Worm (Caenorhabditis elegans) whole organism, L4/young adult: Measurements from ENCODE around the gene F38A6.4.

Experiments used
- W03F9.2 ChIP-seq: fragments of 150-350 bp; optimal IDR thresholded peaks from 2 replicates; lab custom pipeline; 2014; ENCODE audit warnings: missing biosample characterization, missing genetic modification characterization
- dao-5 ChIP-seq: sonication (generic microtip); optimal IDR thresholded peaks from 2 replicates; lab custom pipeline; 2016; ENCODE audit warnings: missing genotype, missing genetic modification characterization, moderate library complexity, missing compliant biosample characterization
- him-1 ChIP-seq: sonication (generic microtip); optimal IDR thresholded peaks from 2 replicates; lab custom pipeline; 2016; ENCODE audit warnings: missing genotype, missing genetic modification reagents, missing genetic modification characterization, missing compliant biosample characterization

The F38A6.4 gene

ce11 chrV:20775269-20775668 is at the start of gene F38A6.4:
Gene F38A6.4 (minus strand): TSS chrV:20775369.
- no peak for TF ChIP-seq W03F9.2
- TF ChIP-seq him-1 (tag; lab: Kevin White, UChicago): no peak

ce11 chrV:20820033-20820432 is 44.9 kb upstream of the F38A6.4 start, which contains the start of gene T03D8.6:
Gene T03D8.6 (minus strand): TSS chrV:20820330.
- TF ChIP-seq dao-5 (no peak), W03F9.2 (no peak), him-1 (tag; lab: Kevin White, UChicago) (no peak)

ce11 chrV:20815842-20816241 is 40.7 kb upstream of the F38A6.4 start, which contains the start of gene sshk-1:
Gene sshk-1 (plus strand): TSS chrV:20816142.
- TF ChIP-seq W03F9.2: no peak
- no peak for TF ChIP-seq dao-5
- no peak for TF ChIP-seq him-1 (tag; lab: Kevin White, UChicago)

DNA sequence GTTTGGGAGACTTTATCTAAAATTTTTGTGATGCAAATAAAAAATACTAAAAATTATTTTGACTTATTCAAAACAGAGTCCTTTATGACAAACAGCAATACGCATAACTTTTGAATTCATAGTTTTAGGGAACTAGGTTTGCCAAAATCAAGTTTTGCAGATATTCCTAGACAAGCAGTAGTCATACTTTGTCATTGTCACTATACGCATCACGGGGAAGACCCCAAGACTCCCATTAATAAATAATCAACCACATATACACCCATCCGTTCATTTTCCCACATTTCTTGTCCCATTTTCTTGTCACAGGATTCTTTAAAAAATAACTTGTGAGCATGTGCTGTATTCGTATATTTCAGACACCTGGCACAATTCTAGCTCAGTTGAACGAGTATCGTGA is 39.3 kb upstream of the F38A6.4 start, which contains the start of gene Y44A6D.7:
Gene Y44A6D.7, plus strand, starts transcription at position 301 of the 400 bp plus-strand sequence.
- TF ChIP-seq dao-5: no peak
- TF ChIP-seq him-1 (tag; lab: Kevin White, UChicago): no peak
- TF ChIP-seq W03F9.2: no peak

ce11 chrV:20813646-20814045 is 38.5 kb upstream of the F38A6.4 start:
- TF ChIP-seq W03F9.2 (no peak), dao-5 (no peak), him-1 (tag; lab: Kevin White, UChicago) (no peak)

- TF ChIP-seq W03F9.2: no peak
- TF ChIP-seq dao-5: no peak
- TF ChIP-seq him-1 (tag; lab: Kevin White, UChicago): no peak
Measured at ce11 chrV:20807038-20807437, 31.9 kb upstream of the F38A6.4 start, which contains the start of gene Y44A6D.6. Gene Y44A6D.6 (plus strand): TSS chrV:20807338.

DNA sequence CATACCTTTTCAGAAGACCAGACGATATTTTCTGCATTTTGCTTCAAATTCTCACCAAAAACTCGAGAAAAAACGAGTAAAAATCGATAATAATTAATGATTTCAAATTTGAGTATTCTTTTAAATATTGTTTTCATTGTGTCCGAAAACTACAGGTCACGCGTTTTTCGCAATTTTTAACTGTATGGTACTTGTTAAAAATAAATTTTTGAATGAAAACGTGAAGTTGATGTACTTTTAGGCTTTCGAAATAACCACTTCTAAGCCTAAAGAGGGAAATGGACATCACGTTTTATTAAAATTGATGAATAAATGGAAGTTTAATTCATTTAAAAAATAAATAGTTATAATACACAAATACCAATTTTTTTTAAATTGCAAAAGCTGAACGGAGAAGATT is 27.7 kb upstream of the F38A6.4 start, which contains the start of gene Y44A6D.5:
Gene Y44A6D.5, minus strand, starts transcription at position 101 of the 400 bp plus-strand sequence.
- TF ChIP-seq dao-5: no peak
- TF ChIP-seq W03F9.2: no peak
- TF ChIP-seq him-1 (tag; lab: Kevin White, UChicago): no peak

- no peak for TF ChIP-seq W03F9.2
- no peak for TF ChIP-seq dao-5
- no peak for TF ChIP-seq him-1 (tag; lab: Kevin White, UChicago)
Measured at ce11 chrV:20797918-20798317, 22.7 kb upstream of the F38A6.4 start, which contains the start of gene sdf-9. Gene sdf-9 (plus strand): TSS chrV:20798218.

ce11 chrV:20793761-20794160 is 18.6 kb upstream of the F38A6.4 start:
- TF ChIP-seq W03F9.2: no peak
- TF ChIP-seq dao-5: no peak
- TF ChIP-seq him-1 (tag; lab: Kevin White, UChicago): no peak

- no peak for TF ChIP-seq W03F9.2
- no peak for TF ChIP-seq dao-5
- no peak for TF ChIP-seq him-1 (tag; lab: Kevin White, UChicago)
Measured at ce11 chrV:20792371-20792890, 17.3 kb upstream of the F38A6.4 start, which contains the start of gene Y44A6D.3. Gene Y44A6D.3 (minus strand): TSS chrV:20792421.

ce11 chrV:20790616-20791015 is 15.4 kb upstream of the F38A6.4 start:
- no peak for TF ChIP-seq him-1 (tag; lab: Kevin White, UChicago)
- TF ChIP-seq dao-5: no peak
- TF ChIP-seq W03F9.2: no peak

- no peak for TF ChIP-seq W03F9.2
- no peak for TF ChIP-seq him-1 (tag; lab: Kevin White, UChicago)
- TF ChIP-seq dao-5: no peak
Measured at ce11 chrV:20790011-20790410, 14.8 kb upstream of the F38A6.4 start, which contains the start of gene Y44A6D.1. Gene Y44A6D.1 (minus strand): TSS chrV:20790033.

DNA sequence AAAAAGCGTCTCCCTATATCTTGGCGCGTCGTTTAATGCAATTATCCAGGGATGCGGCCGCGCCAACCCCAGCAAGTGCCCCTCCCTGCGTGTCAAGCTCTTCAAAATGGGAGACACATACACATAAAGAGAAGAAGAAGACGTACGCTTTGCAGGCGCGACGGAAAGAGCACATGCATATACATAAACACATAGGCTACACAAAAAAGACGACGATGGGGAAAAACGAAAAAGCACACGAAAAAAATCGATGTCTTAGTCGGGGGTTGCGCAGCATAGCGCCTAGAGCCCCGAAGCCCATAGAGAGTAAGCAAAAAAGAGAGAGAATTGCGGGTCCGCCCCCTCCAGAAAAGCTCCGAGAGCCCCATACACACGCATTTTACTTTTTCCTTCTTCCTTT is 13.9 kb upstream of the F38A6.4 start, which contains the start of gene tpan-1:
Gene tpan-1, plus strand, starts transcription at position 398 of the 400 bp plus-strand sequence.
- no peak for TF ChIP-seq dao-5
- peak; percentile 94 for TF ChIP-seq him-1 (tag; lab: Kevin White, UChicago)

DNA sequence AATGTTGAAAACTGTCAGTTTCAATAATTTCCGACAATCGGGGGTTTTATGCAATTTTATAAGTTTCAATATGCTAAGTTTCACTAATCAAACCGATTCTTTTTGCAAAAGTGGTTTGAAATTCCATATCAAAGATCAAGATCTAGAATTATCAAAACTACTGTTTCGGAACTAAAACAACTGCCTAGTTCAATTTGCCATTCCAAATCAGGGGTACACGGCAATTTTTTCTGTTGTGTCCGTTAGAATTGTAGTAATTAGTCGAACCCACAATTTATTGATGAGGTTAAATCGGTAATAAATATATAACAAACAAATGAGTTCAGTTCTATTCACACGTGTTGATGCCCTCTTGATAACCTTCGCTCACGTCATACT is 10.7 kb upstream of the F38A6.4 start:
- no peak for TF ChIP-seq dao-5
- no peak for TF ChIP-seq W03F9.2

- TF ChIP-seq dao-5 (no peak), him-1 (tag; lab: Kevin White, UChicago) (peak; percentile 44)
Measured at ce11 chrV:20785050-20785847, 10.1 kb upstream of the F38A6.4 start.
